Fruit fly (Drosophila melanogaster): ENCODE results near the gene vri.

Gene vri

DNA sequence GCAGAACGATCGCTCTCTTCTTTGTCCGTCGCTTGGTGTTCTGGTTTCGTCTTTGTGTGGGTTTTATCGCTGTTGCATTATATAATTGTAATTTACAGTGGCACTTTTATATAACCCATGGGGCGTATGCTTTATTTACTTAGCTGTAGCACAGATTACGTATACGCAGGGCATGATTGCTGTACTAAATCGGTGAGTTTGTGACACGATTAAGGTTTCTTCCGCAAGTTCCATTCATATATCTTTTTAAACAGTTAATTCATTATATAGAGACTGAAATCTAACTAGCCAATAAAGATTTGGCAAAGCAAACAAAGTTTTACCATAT is 6.5 kb downstream of the vri start (continued):
- no peak for TF ChIP-seq mld (GFP tag; IDR thresholded peaks at IDR 0.05; ENCODE audit: partially characterized antibody)
- TF ChIP-seq en (GFP tag; optimal IDR thresholded peaks at IDR 0.05), result no peak
- no peak for TF ChIP-seq tna (GFP tag; IDR thresholded peaks at IDR 0.05; ENCODE audit: partially characterized antibody)
- no peak for TF ChIP-seq cwo (GFP tag; optimal IDR thresholded peaks at IDR 0.05)
- TF ChIP-seq CG6689 (GFP tag; IDR thresholded peaks at IDR 0.05), result no peak
- TF ChIP-seq grn (GFP tag; optimal IDR thresholded peaks at IDR 0.05), result no peak
- TF ChIP-seq CG11695 (GFP tag; IDR thresholded peaks at IDR 0.05), result no peak
- no peak for TF ChIP-seq run (tag; optimal IDR thresholded peaks at IDR 0.05)
- no peak for TF ChIP-seq corto (GFP tag; optimal IDR thresholded peaks at IDR 0.05)
- no peak for TF ChIP-seq ac (GFP tag; optimal IDR thresholded peaks at IDR 0.05)
- no peak for TF ChIP-seq wor (GFP tag; IDR thresholded peaks at IDR 0.05)
- TF ChIP-seq CG13424 (tag; optimal IDR thresholded peaks at IDR 0.05), result no peak
- no peak for TF ChIP-seq gsb (GFP tag; IDR thresholded peaks at IDR 0.05)
- TF ChIP-seq inv (GFP tag; IDR thresholded peaks at IDR 0.05; ENCODE audit: partially characterized antibody), result no peak

DNA sequence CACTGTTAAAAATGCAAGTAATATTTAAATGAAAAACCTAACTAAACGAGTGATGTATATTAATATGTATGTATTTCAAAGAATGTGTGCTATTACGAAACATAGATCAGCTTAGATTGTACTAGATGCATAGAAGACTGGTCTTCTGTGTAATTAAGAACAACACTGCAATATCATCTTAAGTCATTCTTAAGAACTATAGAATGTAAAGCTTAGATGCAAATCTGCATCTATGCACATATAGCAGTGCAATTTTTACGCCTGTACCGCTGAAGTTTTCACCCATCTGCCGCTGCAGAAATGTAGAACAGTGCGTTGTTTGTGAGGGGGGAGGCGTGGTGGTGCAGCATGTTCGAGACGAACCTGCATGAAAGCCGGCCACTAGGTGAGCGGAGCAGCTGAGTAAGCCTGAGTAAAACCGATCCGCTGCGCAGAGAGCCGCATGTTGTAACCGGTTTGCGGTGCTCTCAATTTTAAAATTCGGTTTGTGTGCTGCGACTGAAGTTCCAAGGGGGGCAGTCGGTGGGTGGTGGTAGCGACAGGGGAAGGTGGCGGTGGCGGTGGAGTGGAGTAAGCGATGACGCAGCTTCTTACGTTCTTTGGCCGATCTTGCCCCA is 8.0 kb downstream of the vri start:
- TF ChIP-seq CG17802 (tag; optimal IDR thresholded peaks at IDR 0.05) (peak; percentile 5), CG1603 (tag; optimal IDR thresholded peaks at IDR 0.05) (peak; percentile 14), CG2712 (tag; optimal IDR thresholded peaks at IDR 0.05) (peak; percentile 66), dan (GFP tag; IDR thresholded peaks at IDR 0.05) (no peak), CG8944 (GFP tag; optimal IDR thresholded peaks at IDR 0.05) (no peak), Atf3 (GFP tag; optimal IDR thresholded peaks at IDR 0.05) (no peak), aop (GFP tag; IDR thresholded peaks at IDR 0.05) (no peak), amos (GFP tag; IDR thresholded peaks at IDR 0.05; ENCODE audit: partially characterized antibody) (no peak), chinmo (GFP tag; IDR thresholded peaks at IDR 0.05; ENCODE audit: partially characterized antibody) (peak; percentile 85; the same call in 2 of the 4 replicates), CG6654 (GFP tag; optimal IDR thresholded peaks at IDR 0.05) (peak; percentile 29), Deaf1 (tag; optimal IDR thresholded peaks at IDR 0.05) (no peak), chif (GFP tag; optimal IDR thresholded peaks at IDR 0.05) (peak in 1 of 2 experiments; percentile 9), CG3726 (GFP tag; IDR thresholded peaks at IDR 0.05) (no peak), Dfd (GFP tag; optimal IDR thresholded peaks at IDR 0.05) (no peak), CG30431 (GFP tag; optimal IDR thresholded peaks at IDR 0.05) (no peak), CG17829 (tag; optimal IDR thresholded peaks at IDR 0.05) (peak; percentile 16), CG32772 (GFP tag; IDR thresholded peaks at IDR 0.05) (no peak), CG1529 (GFP tag; optimal IDR thresholded peaks at IDR 0.05) (peak; percentile 40), Dbx (GFP tag; IDR thresholded peaks at IDR 0.05) (no peak), H2.0 (GFP tag; IDR thresholded peaks at IDR 0.05) (no peak), CG11456 (GFP tag; IDR thresholded peaks at IDR 0.05) (no peak), Hmx (GFP tag; optimal IDR thresholded peaks at IDR 0.05) (no peak), CG15269 (tag; optimal IDR thresholded peaks at IDR 0.05) (no peak), CG3995 (GFP tag; optimal IDR thresholded peaks at IDR 0.05) (no peak), Oaz (GFP tag; IDR thresholded peaks at IDR 0.05) (no peak), knrl (GFP tag; IDR thresholded peaks at IDR 0.05; ENCODE audit: partially characterized antibody) (no peak), Bgb (GFP tag; IDR thresholded peaks at IDR 0.05; ENCODE audit: partially characterized antibody) (peak; percentile 26; the same call in 1 of the 2 replicates), bsh (GFP tag; optimal IDR thresholded peaks at IDR 0.05) (peak; percentile 76 to 87), abd-A (tag; optimal IDR thresholded peaks at IDR 0.05) (no peak), CG10274 (GFP tag; optimal IDR thresholded peaks at IDR 0.05) (no peak), CG3065 (GFP tag; optimal IDR thresholded peaks at IDR 0.05) (no peak), Ravus (GFP tag; IDR thresholded peaks at IDR 0.05) (no peak), dmrt11E (tag; optimal IDR thresholded peaks at IDR 0.05) (peak; percentile 14), Blimp-1 (GFP tag; optimal IDR thresholded peaks at IDR 0.05) (peak; percentile 72), CG17361 (GFP tag; IDR thresholded peaks at IDR 0.05) (peak; percentile 66), cato (GFP tag; optimal IDR thresholded peaks at IDR 0.05; ENCODE audit: borderline replicate concordance) (no peak)

Data from whole organism, embryonic.